Fruit fly (Drosophila melanogaster): ENCODE measurements around the gene AIF.
A peak's percentile ranks its signal among the peaks of the same experiment; 100 is the strongest.

Gene AIF

DNA sequence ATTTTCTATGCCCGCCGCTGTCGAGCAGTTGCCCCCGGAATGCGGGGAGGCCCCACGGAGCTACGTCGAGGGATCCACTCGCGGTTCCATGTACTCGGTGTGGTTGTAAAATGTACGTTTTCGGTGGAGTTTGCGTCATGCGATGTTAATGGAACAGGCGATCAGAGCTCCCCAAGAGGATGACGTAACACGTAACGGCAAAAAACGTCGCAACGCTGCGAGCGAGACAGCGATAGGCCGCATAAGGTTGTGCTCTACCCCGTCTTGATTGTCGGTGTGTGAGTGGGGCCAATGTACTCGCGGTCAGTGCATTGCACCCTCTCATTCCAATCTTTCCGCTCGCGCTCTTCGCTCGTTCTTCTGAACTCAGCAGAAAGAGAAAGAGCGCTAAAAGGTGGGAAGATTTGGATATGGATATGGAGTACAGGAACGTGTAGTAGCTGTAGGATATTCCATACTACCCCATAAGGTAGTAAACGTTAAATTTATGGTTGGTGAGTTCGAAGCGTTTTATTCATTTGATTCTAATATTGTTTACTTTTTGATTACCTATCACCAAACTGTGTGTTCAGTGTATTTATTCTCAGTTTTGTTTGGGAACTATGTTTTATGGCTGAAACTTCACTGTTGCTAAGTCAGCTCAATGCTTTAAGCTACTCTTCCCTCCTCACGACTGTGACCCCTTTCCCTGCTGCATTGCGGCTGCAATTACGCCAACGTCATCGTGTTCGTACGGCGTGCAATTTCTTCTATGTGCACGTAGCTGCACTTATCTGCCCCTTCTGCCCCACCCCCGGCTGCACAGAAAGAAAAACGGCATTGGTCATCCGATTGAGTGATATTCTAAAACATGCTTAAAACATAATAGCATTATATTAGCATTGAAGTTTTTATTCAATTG is 48.8 kb downstream of the AIF start (continued):
- TF ChIP-seq ttk (GFP tag; IDR thresholded peaks at IDR 0.05) (no peak), Hr3 (GFP tag; optimal IDR thresholded peaks at IDR 0.05) (no peak), Eip74EF (GFP tag; optimal IDR thresholded peaks at IDR 0.05) (peak in 1 of 2 experiments; percentile 10), tap (tag; optimal IDR thresholded peaks at IDR 0.05) (no peak), Nf-YB (GFP tag; optimal IDR thresholded peaks at IDR 0.05) (peak; percentile 19), Sox100B (GFP tag; optimal IDR thresholded peaks at IDR 0.05) (no peak), E2f2 (GFP tag; IDR thresholded peaks at IDR 0.05) (no peak), cwo (GFP tag; optimal IDR thresholded peaks at IDR 0.05) (peak; percentile 45)

dm6 chr2L:2201107-2201561 is 49.6 kb downstream of the AIF start:
- TF ChIP-seq CG6654 (GFP tag; optimal IDR thresholded peaks at IDR 0.05) (peak; percentile 73), Nf-YB (GFP tag; optimal IDR thresholded peaks at IDR 0.05) (peak; percentile 66), CG11456 (GFP tag; IDR thresholded peaks at IDR 0.05) (0 out of 3 replicates have a peak, but pooled peaks have one; percentile 18), Dip2 (GFP tag; IDR thresholded peaks at IDR 0.05) (no peak), CG10321 (GFP tag; IDR thresholded peaks at IDR 0.05) (0 out of 2 replicates have a peak, but pooled peaks have one; percentile 7), fu2 (GFP tag; optimal IDR thresholded peaks at IDR 0.05) (no peak), sens-2 (GFP tag; IDR thresholded peaks at IDR 0.05) (no peak), Drgx (GFP tag; IDR thresholded peaks at IDR 0.05) (peak; percentile 88), CG7928 (GFP tag; optimal IDR thresholded peaks at IDR 0.05) (no peak), inv (GFP tag; IDR thresholded peaks at IDR 0.05; ENCODE audit: partially characterized antibody) (no peak), ap (GFP tag; IDR thresholded peaks at IDR 0.05) (peak; percentile 74), CG15073 (GFP tag; optimal IDR thresholded peaks at IDR 0.05) (peak; percentile 22), hth (optimal IDR thresholded peaks at IDR 0.05) (no peak), CG16815 (GFP tag; optimal IDR thresholded peaks at IDR 0.05) (peak; percentile 80), CG4820 (GFP tag; optimal IDR thresholded peaks at IDR 0.05) (peak; percentile 86), Vsx1 (GFP tag; optimal IDR thresholded peaks at IDR 0.05) (peak; percentile 82), CG4404 (GFP tag; IDR thresholded peaks at IDR 0.05) (peak; percentile 59), Deaf1 (tag; optimal IDR thresholded peaks at IDR 0.05) (no peak), disco-r (GFP tag; optimal IDR thresholded peaks at IDR 0.05) (peak; percentile 53), sqz (GFP tag; optimal IDR thresholded peaks at IDR 0.05) (peak; percentile 85), dmrt99B (tag; optimal IDR thresholded peaks at IDR 0.05) (peak; percentile 82), Bdp1 (GFP tag; optimal IDR thresholded peaks at IDR 0.05) (peak; percentile 29), Doc3 (GFP tag; IDR thresholded peaks at IDR 0.05; ENCODE audit: partially characterized antibody) (no peak), CG11723 (GFP tag; optimal IDR thresholded peaks at IDR 0.05) (peak; percentile 83), hkb (optimal IDR thresholded peaks at IDR 0.05) (no peak), hkb (GFP tag; IDR thresholded peaks at IDR 0.05) (peak; percentile 71), CG10267 (tag; optimal IDR thresholded peaks at IDR 0.05) (peak; percentile 81), Mad (GFP tag; optimal IDR thresholded peaks at IDR 0.05) (peak; percentile 42), gce (GFP tag; IDR thresholded peaks at IDR 0.05) (peak; percentile 62; the same call in 2 of the 3 replicates), CG2678 (tag; optimal IDR thresholded peaks at IDR 0.05) (peak; percentile 88), CG31365 (tag; optimal IDR thresholded peaks at IDR 0.05) (peak; percentile 18), Trl (optimal IDR thresholded peaks at IDR 0.05) (peak in 1 of 2 experiments; percentile 43), Trl (GFP tag; optimal IDR thresholded peaks at IDR 0.05) (peak; percentile 69), CG13296 (GFP tag; optimal IDR thresholded peaks at IDR 0.05) (peak; percentile 12), ranshi (GFP tag; IDR thresholded peaks at IDR 0.05) (peak; percentile 63; the same call in 1 of the 2 replicates), nau (GFP tag; optimal IDR thresholded peaks at IDR 0.05) (peak; percentile 86), bsh (GFP tag; optimal IDR thresholded peaks at IDR 0.05) (peak; percentile 88 to 95), CG32532 (GFP tag; IDR thresholded peaks at IDR 0.05) (no peak), Kr (GFP tag; optimal IDR thresholded peaks at IDR 0.05) (no peak), Med (GFP tag) (peak; percentile 91), CG10209 (GFP tag; optimal IDR thresholded peaks at IDR 0.05) (peak; percentile 84)
